Worm (Caenorhabditis elegans) whole organism, L2 larva: ENCODE data around the gene gpa-10.

Source experiments
- ama-1 ChIP-seq: fragments of 150-350 bp; optimal IDR thresholded peaks from 2 replicates; lab custom pipeline; 2018; ENCODE audit warnings: inconsistent platforms
- skn-1 ChIP-seq: sonication (generic microtip); optimal IDR thresholded peaks from 2 replicates; lab custom pipeline; 2017; ENCODE audit warnings: missing biosample characterization, missing genetic modification characterization
- snpc-4 ChIP-seq: fragments of 150-350 bp; optimal IDR thresholded peaks from 2 replicates; lab custom pipeline; 2014; ENCODE audit warnings: missing biosample characterization, missing genetic modification characterization
- ztf-11 ChIP-seq: sonication (generic microtip); optimal IDR thresholded peaks from 2 replicates; lab custom pipeline; 2017; ENCODE audit warnings: missing biosample characterization, missing genetic modification characterization

DNA sequence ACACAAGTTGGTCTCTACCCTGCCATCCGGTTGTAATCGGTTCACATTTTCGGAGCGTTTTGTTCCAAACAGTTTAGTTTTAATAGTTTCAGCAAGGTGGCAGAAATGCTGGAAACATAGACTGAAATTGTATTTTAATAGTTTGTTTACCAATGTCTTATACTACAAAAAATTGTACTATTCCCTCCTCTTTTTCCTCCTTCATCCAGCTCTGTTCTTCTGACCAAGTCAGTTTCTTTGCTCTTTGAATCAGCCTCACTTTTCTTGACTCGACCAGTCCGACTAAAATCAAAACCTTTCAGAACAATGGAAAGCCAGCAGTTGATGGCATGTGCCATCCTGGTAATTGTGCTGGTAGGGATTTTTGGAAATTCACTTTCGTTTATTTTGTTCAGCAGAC, 15.4 kb upstream of the gpa-10 start, which contains the start of gene frpr-18:
- TF ChIP-seq skn-1 (tag; lab: Kevin White, UChicago) = no peak
- no peak for TF ChIP-seq snpc-4 (tag; lab: Kevin White, UChicago)
- no peak for TF ChIP-seq ama-1
- TF ChIP-seq ztf-11 (tag; lab: Kevin White, UChicago) = no peak
